Fruit fly (Drosophila melanogaster) whole organism, prepupa: ENCODE results near the gene ABCB7.

Experiments
- Blimp-1 ChIP-seq: fragments of 200-800 bp; sonication (Bioruptor generic); optimal IDR thresholded peaks from 3 replicates; lab custom pipeline; 2017; ENCODE audit warnings: missing biosample characterization, missing genetic modification characterization, mild to moderate bottlenecking, moderate library complexity, missing genetic modification reagents
- CG10631 ChIP-seq: fragments of 200-800 bp; sonication (Bioruptor generic); optimal IDR thresholded peaks from 2 replicates; lab custom pipeline; 2016; ENCODE audit warnings: missing biosample characterization, missing genetic modification characterization
- CG10669 ChIP-seq: fragments of 200-800 bp; sonication (Bioruptor generic); optimal IDR thresholded peaks from 3 replicates; lab custom pipeline; 2018; ENCODE audit warnings: missing biosample characterization, mild to moderate bottlenecking, missing genetic modification characterization, moderate library complexity
- CG11762 ChIP-seq: fragments of 200-800 bp; sonication (Bioruptor generic); optimal IDR thresholded peaks from 3 replicates; lab custom pipeline; 2016; ENCODE audit warnings: missing biosample characterization, missing genetic modification characterization; ENCODE audit not compliant: insufficient read depth
- CG11902 ChIP-seq: fragments of 200-800 bp; sonication (Bioruptor generic); optimal IDR thresholded peaks from 3 replicates; lab custom pipeline; 2016; ENCODE audit warnings: missing biosample characterization, missing genetic modification characterization
- CG1621 ChIP-seq: fragments of 200-800 bp; sonication (Bioruptor generic); optimal IDR thresholded peaks from 3 replicates; lab custom pipeline; 2018; ENCODE audit warnings: missing biosample characterization, mild to moderate bottlenecking, missing genetic modification characterization
- CG16779 ChIP-seq: fragments of 200-800 bp; sonication (Bioruptor generic); optimal IDR thresholded peaks from 3 replicates; lab custom pipeline; 2017; ENCODE audit warnings: missing biosample characterization, mild to moderate bottlenecking, missing genetic modification characterization
- CG3032 ChIP-seq: fragments of 200-800 bp; optimal IDR thresholded peaks from 2 replicates; lab custom pipeline; 2019; ENCODE audit warnings: missing biosample characterization, mild to moderate bottlenecking, missing genetic modification characterization, moderate library complexity
- CG31627 ChIP-seq: fragments of 200-800 bp; sonication (Bioruptor generic); optimal IDR thresholded peaks from 3 replicates; lab custom pipeline; 2016; ENCODE audit warnings: missing biosample characterization, missing genetic modification characterization
- CG32006 ChIP-seq: fragments of 200-800 bp; sonication (Bioruptor generic); optimal IDR thresholded peaks from 3 replicates; lab custom pipeline; 2017; ENCODE audit warnings: missing biosample characterization, mild to moderate bottlenecking, missing genetic modification characterization
- CG3919 ChIP-seq: fragments of 200-800 bp; sonication (Bioruptor generic); optimal IDR thresholded peaks from 3 replicates; lab custom pipeline; 2016; ENCODE audit warnings: missing biosample characterization, missing genetic modification characterization
- CG6163 ChIP-seq: fragments of 200-800 bp; sonication (Bioruptor generic); IDR thresholded peaks from 3 replicates; pipeline ENCODE4 v1.3.6; 2022; ENCODE audit warnings: missing biosample characterization, missing genetic modification characterization
- CG6792 ChIP-seq: fragments of 200-800 bp; sonication (Bioruptor generic); optimal IDR thresholded peaks from 3 replicates; lab custom pipeline; 2016; ENCODE audit warnings: missing biosample characterization, missing genetic modification characterization
- CG6808 ChIP-seq: fragments of 200-800 bp; sonication (Bioruptor generic); optimal IDR thresholded peaks from 3 replicates; lab custom pipeline; 2017; ENCODE audit warnings: missing biosample characterization, missing genetic modification characterization, mild to moderate bottlenecking, moderate library complexity, missing genetic modification reagents
- CG6854 ChIP-seq: fragments of 200-800 bp; sonication (Bioruptor generic); optimal IDR thresholded peaks from 2 replicates; lab custom pipeline; 2017; ENCODE audit warnings: missing biosample characterization, mild to moderate bottlenecking, missing genetic modification characterization
- CG8119 ChIP-seq: fragments of 200-800 bp; sonication (Bioruptor generic); IDR thresholded peaks from 3 replicates; pipeline ENCODE4 v1.3.6; 2022; ENCODE audit warnings: missing biosample characterization, missing genetic modification characterization
- CG8632 ChIP-seq: fragments of 200-800 bp; sonication (Bioruptor generic); optimal IDR thresholded peaks from 3 replicates; lab custom pipeline; 2016; ENCODE audit warnings: missing biosample characterization, missing genetic modification characterization
- CG9139 ChIP-seq: fragments of 200-800 bp; sonication (Bioruptor generic); optimal IDR thresholded peaks from 3 replicates; lab custom pipeline; 2017; ENCODE audit warnings: missing biosample characterization, mild to moderate bottlenecking, missing genetic modification characterization
- Eip78C ChIP-seq: fragments of 200-800 bp; sonication (Bioruptor generic); peaks from one replicate; lab custom pipeline; 2016; ENCODE audit warnings: missing biosample characterization, missing genetic modification characterization
- Eip93F ChIP-seq: fragments of 200-800 bp; sonication (Bioruptor generic); optimal IDR thresholded peaks from 2 replicates; lab custom pipeline; 2016; ENCODE audit warnings: missing biosample characterization, mild to moderate bottlenecking, missing genetic modification characterization
- Ets21C ChIP-seq: fragments of 200-800 bp; sonication (Bioruptor generic); optimal IDR thresholded peaks from 3 replicates; lab custom pipeline; 2016; ENCODE audit warnings: missing biosample characterization, missing genetic modification characterization
- Hr38 ChIP-seq: sonication (Bioruptor generic); optimal IDR thresholded peaks from 2 replicates; lab custom pipeline; 2016; ENCODE audit warnings: missing biosample characterization, missing genetic modification characterization
- Lpt ChIP-seq: fragments of 200-800 bp; sonication (Bioruptor generic); optimal IDR thresholded peaks from 3 replicates; lab custom pipeline; 2016; ENCODE audit warnings: missing biosample characterization, missing genetic modification characterization
- Met ChIP-seq: fragments of 200-800 bp; sonication (Bioruptor generic); optimal IDR thresholded peaks from 3 replicates; lab custom pipeline; 2016; ENCODE audit warnings: missing biosample characterization, missing genetic modification characterization
- OdsH ChIP-seq: fragments of 200-800 bp; sonication (Bioruptor generic); optimal IDR thresholded peaks from 3 replicates; lab custom pipeline; 2016; ENCODE audit warnings: missing biosample characterization, missing genetic modification characterization
- Smox ChIP-seq: fragments of 200-800 bp; sonication (Bioruptor generic); optimal IDR thresholded peaks from 3 replicates; lab custom pipeline; 2016; ENCODE audit warnings: missing biosample characterization, missing genetic modification characterization
- Sox102F ChIP-seq: fragments of 200-800 bp; sonication (Bioruptor generic); optimal IDR thresholded peaks from 2 replicates; lab custom pipeline; 2016; ENCODE audit warnings: missing biosample characterization, mild to moderate bottlenecking, missing genetic modification characterization
- Sox14 ChIP-seq: fragments of 200-800 bp; sonication (Bioruptor generic); optimal IDR thresholded peaks from 3 replicates; lab custom pipeline; 2016; ENCODE audit warnings: missing biosample characterization, missing genetic modification characterization
- cyc ChIP-seq: fragments of 200-800 bp; sonication (Bioruptor generic); optimal IDR thresholded peaks from 3 replicates; lab custom pipeline; 2016; ENCODE audit warnings: missing biosample characterization, missing genetic modification characterization
- dac ChIP-seq: fragments of 200-800 bp; sonication (Bioruptor generic); optimal IDR thresholded peaks from 2 replicates; lab custom pipeline; 2017; ENCODE audit warnings: missing biosample characterization, mild to moderate bottlenecking, missing genetic modification characterization
- eg ChIP-seq: fragments of 200-800 bp; sonication (Bioruptor generic); IDR thresholded peaks from 3 replicates; pipeline ENCODE4 v1.3.6; 2022; ENCODE audit warnings: missing biosample characterization, missing genetic modification characterization
- fd59A ChIP-seq: fragments of 200-800 bp; sonication (Bioruptor generic); optimal IDR thresholded peaks from 2 replicates; lab custom pipeline; 2017; ENCODE audit warnings: missing biosample characterization, mild to moderate bottlenecking, missing genetic modification characterization, missing genetic modification reagents
- fd85E ChIP-seq: fragments of 200-800 bp; sonication (Bioruptor generic); optimal IDR thresholded peaks from 3 replicates; lab custom pipeline; 2016; ENCODE audit warnings: missing biosample characterization, missing genetic modification characterization
- fkh ChIP-seq: fragments of 200-800 bp; sonication (Bioruptor generic); optimal IDR thresholded peaks from 3 replicates; lab custom pipeline; 2017; ENCODE audit warnings: missing biosample characterization, mild to moderate bottlenecking, missing genetic modification characterization, moderate library complexity
- lz ChIP-seq: fragments of 200-800 bp; sonication (Bioruptor generic); optimal IDR thresholded peaks from 3 replicates; lab custom pipeline; 2016; ENCODE audit warnings: missing biosample characterization, missing genetic modification characterization
- net ChIP-seq: fragments of 200-800 bp; sonication (Bioruptor generic); optimal IDR thresholded peaks from 3 replicates; lab custom pipeline; 2016; ENCODE audit warnings: missing biosample characterization, missing genetic modification characterization
- pdm3 ChIP-seq: fragments of 200-800 bp; sonication (Bioruptor generic); optimal IDR thresholded peaks from 3 replicates; lab custom pipeline; 2016; ENCODE audit warnings: missing biosample characterization, missing genetic modification characterization
- salr ChIP-seq, 2 experiments: fragments of 200-800 bp; sonication (Bioruptor generic); optimal IDR thresholded peaks; 3 replicates each; lab custom pipeline; 2016 to 2018; ENCODE audit warnings: missing biosample characterization in 2 of 2, missing genetic modification characterization in 2 of 2, mild to moderate bottlenecking in 1 of 2
- spab ChIP-seq: fragments of 200-800 bp; sonication (Bioruptor generic); optimal IDR thresholded peaks from 2 replicates; lab custom pipeline; 2017; ENCODE audit warnings: missing biosample characterization, mild to moderate bottlenecking, missing genetic modification characterization, missing genetic modification reagents
- ss ChIP-seq, 2 experiments: fragments of 200-800 bp; sonication (Bioruptor generic); optimal IDR thresholded peaks; 2 replicates in 1 of 2; 3 replicates in 1 of 2; lab custom pipeline; 2017 to 2018; ENCODE audit warnings: mild to moderate bottlenecking in 2 of 2, missing biosample characterization in 2 of 2, missing genetic modification characterization in 2 of 2, moderate library complexity in 1 of 2

ABCB7 gene

dm6 chr3L:1591692-1592371 lies 26.4 kb upstream of the ABCB7 start (continued):
- TF ChIP-seq pdm3, result peak; percentile 80
- peak; percentile 81 for TF ChIP-seq spab (GFP tag; lab: Kevin White, UChicago)
- TF ChIP-seq Lpt (GFP tag; lab: Kevin White, UChicago), result peak; percentile 42
- peak; percentile 51 for TF ChIP-seq cyc
- peak; percentile 29 to 80 for TF ChIP-seq salr (GFP tag; optimal IDR thresholded peaks at IDR 0.05; lab: Kevin White, UChicago)
- TF ChIP-seq net (GFP tag; lab: Kevin White, UChicago), result peak; percentile 85
- peak; percentile 74 for TF ChIP-seq lz
- TF ChIP-seq CG16779 (tag; lab: Kevin White, UChicago), result peak; percentile 62
- TF ChIP-seq CG11902 (GFP tag; lab: Kevin White, UChicago), result no peak
- TF ChIP-seq Eip78C (GFP tag; lab: Kevin White, UChicago), result peak; percentile 94
- peak; percentile 43; the same call in 1 of the 3 replicates for TF ChIP-seq CG8119 (GFP tag; lab: Robert Waterston, UW)
- TF ChIP-seq Sox102F (GFP tag; lab: Kevin White, UChicago), result peak; percentile 89
- TF ChIP-seq CG6792, result peak; percentile 84
- peak; percentile 74 for TF ChIP-seq Blimp-1 (GFP tag; lab: Kevin White, UChicago)
- TF ChIP-seq Met (GFP tag; lab: Kevin White, UChicago), result peak; percentile 86
- TF ChIP-seq CG10631 (GFP tag; lab: Kevin White, UChicago), result no peak
- peak; percentile 70 for TF ChIP-seq OdsH (GFP tag; lab: Kevin White, UChicago)
- TF ChIP-seq Smox (GFP tag; lab: Kevin White, UChicago), result no peak
- TF ChIP-seq CG6808 (GFP tag; lab: Kevin White, UChicago), result peak; percentile 82
- peak; percentile 87 for TF ChIP-seq CG1621 (tag; lab: Kevin White, UChicago)
- TF ChIP-seq CG32006 (GFP tag; lab: Kevin White, UChicago), result peak; percentile 30
- TF ChIP-seq CG3032 (tag; lab: Kevin White, UChicago), result peak; percentile 71
- peak; percentile 49; the same call in 2 of the 3 replicates for TF ChIP-seq eg
- peak; percentile 85 for TF ChIP-seq CG10669 (GFP tag; lab: Kevin White, UChicago)
- peak; percentile 95 for TF ChIP-seq fkh (GFP tag; lab: Kevin White, UChicago)
- peak; percentile 29 for TF ChIP-seq Ets21C
- peak; percentile 83 for TF ChIP-seq CG3919 (GFP tag; lab: Kevin White, UChicago)
- TF ChIP-seq CG6163 (GFP tag; lab: Robert Waterston, UW), result peak; percentile 90
- peak; percentile 90 for TF ChIP-seq CG6854 (GFP tag; lab: Kevin White, UChicago)
- TF ChIP-seq Sox14 (GFP tag; lab: Kevin White, UChicago), result peak; percentile 50
- no peak for TF ChIP-seq Hr38
- TF ChIP-seq fd59A (GFP tag; lab: Kevin White, UChicago), result peak; percentile 63
- TF ChIP-seq dac (GFP tag; lab: Kevin White, UChicago), result no peak
- TF ChIP-seq CG8632 (GFP tag; lab: Kevin White, UChicago), result peak; percentile 85
- TF ChIP-seq Eip93F (GFP tag; lab: Kevin White, UChicago), result no peak
- TF ChIP-seq fd85E (GFP tag; lab: Kevin White, UChicago), result peak; percentile 57
- peak; percentile 64 to 89 for TF ChIP-seq ss (GFP tag; optimal IDR thresholded peaks at IDR 0.05; lab: Kevin White, UChicago)
- peak; percentile 87 for TF ChIP-seq CG9139 (GFP tag; lab: Kevin White, UChicago)
- peak; percentile 64 for TF ChIP-seq CG11762 (GFP tag; lab: Kevin White, UChicago)
- TF ChIP-seq CG31627, result peak; percentile 69
